Fruit fly (Drosophila melanogaster): ENCODE measurements around the gene Art3.

Art3 gene

DNA sequence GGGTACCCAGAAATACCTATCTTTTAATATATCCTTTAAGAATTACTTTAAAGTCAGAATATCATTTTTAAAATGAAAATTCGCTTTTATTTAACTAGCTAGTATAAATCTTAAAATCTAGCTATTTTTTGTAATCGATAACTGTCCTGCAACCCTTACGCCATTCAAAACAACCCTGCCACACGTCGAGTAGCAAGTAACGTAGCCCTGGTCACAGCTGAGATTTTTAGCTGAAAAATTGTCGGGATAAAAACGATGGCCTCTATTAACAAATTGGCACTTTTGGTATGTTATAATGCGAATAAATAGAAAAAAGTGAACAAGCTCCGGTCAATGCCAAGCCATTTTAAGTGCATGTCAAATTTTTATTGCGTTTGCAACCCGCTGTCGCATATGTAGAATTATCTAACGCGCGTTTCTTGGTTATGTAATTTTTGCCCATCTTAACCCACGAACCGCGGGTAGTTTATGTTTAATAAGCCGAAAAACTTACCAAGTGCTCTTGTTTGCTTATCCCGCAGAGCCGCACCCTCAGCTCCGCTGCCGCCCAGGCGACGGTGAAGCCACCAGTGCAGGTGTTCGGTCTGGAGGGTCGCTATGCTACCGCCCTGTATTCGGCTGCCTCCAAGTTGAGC lies 36.3 kb upstream of the Art3 start, which contains the start of gene ATPsynO:
Gene ATPsynO (plus strand): TSS at position 186 of the 635 bp plus-strand sequence.
- TF ChIP-seq kay (GFP tag; ENCODE audit: borderline replicate concordance) (no peak), CG7101 (tag; optimal IDR thresholded peaks at IDR 0.05) (peak; percentile 46), ovo (GFP tag; optimal IDR thresholded peaks at IDR 0.05) (no peak), CG11617 (GFP tag; optimal IDR thresholded peaks at IDR 0.05) (peak; percentile 51), toe (GFP tag; optimal IDR thresholded peaks at IDR 0.05) (no peak), CG7045 (GFP tag; optimal IDR thresholded peaks at IDR 0.05) (no peak), Crg-1 (GFP tag; optimal IDR thresholded peaks at IDR 0.05) (peak; percentile 17), tj (GFP tag; optimal IDR thresholded peaks at IDR 0.05) (no peak), Mnt (GFP tag; optimal IDR thresholded peaks at IDR 0.05) (peak; percentile 60), CG12768 (GFP tag; optimal IDR thresholded peaks at IDR 0.05) (no peak), cic (GFP tag; optimal IDR thresholded peaks at IDR 0.05) (no peak), CG14711 (tag; optimal IDR thresholded peaks at IDR 0.05) (peak; percentile 59), pad (GFP tag; optimal IDR thresholded peaks at IDR 0.05) (no peak), CG5204 (GFP tag; optimal IDR thresholded peaks at IDR 0.05) (no peak), CG1620 (GFP tag; optimal IDR thresholded peaks at IDR 0.05) (peak; percentile 20), Clk (GFP tag; optimal IDR thresholded peaks at IDR 0.05) (no peak), CG33017 (tag; optimal IDR thresholded peaks at IDR 0.05) (peak; percentile 43), cnc (optimal IDR thresholded peaks at IDR 0.05) (no peak), bab1 (GFP tag; optimal IDR thresholded peaks at IDR 0.05) (peak; percentile 74), Hr96 (GFP tag; optimal IDR thresholded peaks at IDR 0.05) (no peak)

DNA sequence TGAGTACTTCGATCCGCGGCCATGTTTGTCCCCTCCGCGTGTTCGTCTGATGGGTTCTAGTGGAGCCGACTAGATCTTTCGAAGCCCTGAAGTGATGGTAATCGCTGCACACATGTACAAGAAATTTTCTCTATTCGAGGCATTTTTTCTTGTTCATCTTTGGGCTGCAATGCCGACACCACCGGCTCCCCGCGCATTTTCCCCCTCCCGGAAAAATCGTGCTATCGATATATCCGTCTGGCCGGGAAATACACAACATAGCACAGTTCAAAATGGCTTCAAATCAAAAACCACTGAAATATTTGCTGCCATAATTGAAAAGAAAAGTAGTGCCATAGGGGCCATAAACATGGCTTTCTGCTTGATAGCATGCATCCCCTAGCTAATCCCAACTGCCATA lies 34.7 kb upstream of the Art3 start:
- no peak for TF ChIP-seq ovo (GFP tag; optimal IDR thresholded peaks at IDR 0.05)

- TF ChIP-seq CG14711 (tag; optimal IDR thresholded peaks at IDR 0.05) (peak; percentile 26), Crg-1 (GFP tag; optimal IDR thresholded peaks at IDR 0.05) (peak; percentile 30), CG12768 (GFP tag; optimal IDR thresholded peaks at IDR 0.05) (peak; percentile 41), cnc (optimal IDR thresholded peaks at IDR 0.05) (no peak), Mnt (GFP tag; optimal IDR thresholded peaks at IDR 0.05) (peak; percentile 79), pad (GFP tag; optimal IDR thresholded peaks at IDR 0.05) (peak; percentile 63), Clk (GFP tag; optimal IDR thresholded peaks at IDR 0.05) (peak; percentile 60), Hr96 (GFP tag; optimal IDR thresholded peaks at IDR 0.05) (no peak), bab1 (GFP tag; optimal IDR thresholded peaks at IDR 0.05) (peak; percentile 55), ovo (GFP tag; optimal IDR thresholded peaks at IDR 0.05) (peak; percentile 47), cic (GFP tag; optimal IDR thresholded peaks at IDR 0.05) (no peak), CG11617 (GFP tag; optimal IDR thresholded peaks at IDR 0.05) (no peak), CG7101 (tag; optimal IDR thresholded peaks at IDR 0.05) (peak; percentile 61), toe (GFP tag; optimal IDR thresholded peaks at IDR 0.05) (no peak), tj (GFP tag; optimal IDR thresholded peaks at IDR 0.05) (peak; percentile 72), CG1620 (GFP tag; optimal IDR thresholded peaks at IDR 0.05) (peak; percentile 68), CG33017 (tag; optimal IDR thresholded peaks at IDR 0.05) (peak; percentile 29), CG5204 (GFP tag; optimal IDR thresholded peaks at IDR 0.05) (no peak), CG7045 (GFP tag; optimal IDR thresholded peaks at IDR 0.05) (no peak), kay (GFP tag; ENCODE audit: borderline replicate concordance) (no peak)
Measured at dm6 chr3R:15262710-15263672, 33.8 kb upstream of the Art3 start, which contains the start of the genes eIF2gamma and Set. eIF2gamma (minus strand) TSS chr3R:15263458. Set (plus strand) TSS chr3R:15263552.

- TF ChIP-seq toe (GFP tag; optimal IDR thresholded peaks at IDR 0.05) (no peak), CG7101 (tag; optimal IDR thresholded peaks at IDR 0.05) (peak; percentile 69), cnc (optimal IDR thresholded peaks at IDR 0.05) (no peak), CG5204 (GFP tag; optimal IDR thresholded peaks at IDR 0.05) (peak; percentile 63), CG14711 (tag; optimal IDR thresholded peaks at IDR 0.05) (peak; percentile 47), tj (GFP tag; optimal IDR thresholded peaks at IDR 0.05) (peak; percentile 19), CG12768 (GFP tag; optimal IDR thresholded peaks at IDR 0.05) (peak; percentile 51), ovo (GFP tag; optimal IDR thresholded peaks at IDR 0.05) (no peak), bab1 (GFP tag; optimal IDR thresholded peaks at IDR 0.05) (no peak), Mnt (GFP tag; optimal IDR thresholded peaks at IDR 0.05) (peak; percentile 21), CG7045 (GFP tag; optimal IDR thresholded peaks at IDR 0.05) (peak; percentile 57), Hr96 (GFP tag; optimal IDR thresholded peaks at IDR 0.05) (no peak), CG33017 (tag; optimal IDR thresholded peaks at IDR 0.05) (peak; percentile 88), Clk (GFP tag; optimal IDR thresholded peaks at IDR 0.05) (peak; percentile 39), CG1620 (GFP tag; optimal IDR thresholded peaks at IDR 0.05) (no peak), CG11617 (GFP tag; optimal IDR thresholded peaks at IDR 0.05) (peak; percentile 58), cic (GFP tag; optimal IDR thresholded peaks at IDR 0.05) (peak; percentile 24), pad (GFP tag; optimal IDR thresholded peaks at IDR 0.05) (peak; percentile 83)
Measured at dm6 chr3R:15250454-15250853, 21.2 kb upstream of the Art3 start.

- TF ChIP-seq CG14711 (tag; optimal IDR thresholded peaks at IDR 0.05) = no peak
- TF ChIP-seq cnc (optimal IDR thresholded peaks at IDR 0.05) = no peak
- no peak for TF ChIP-seq CG11617 (GFP tag; optimal IDR thresholded peaks at IDR 0.05)
- TF ChIP-seq CG33017 (tag; optimal IDR thresholded peaks at IDR 0.05) = no peak
- peak; percentile 39 for TF ChIP-seq ovo (GFP tag; optimal IDR thresholded peaks at IDR 0.05)
- no peak for TF ChIP-seq cic (GFP tag; optimal IDR thresholded peaks at IDR 0.05)
Measured at dm6 chr3R:15249735-15250134, 20.5 kb upstream of the Art3 start, which contains the start of gene CG42404. CG42404 (plus strand) TSS chr3R:15250094.

All from whole organism, adult.